Worm (Caenorhabditis elegans): ENCODE measurements around the gene ZK380.2.

DNA sequence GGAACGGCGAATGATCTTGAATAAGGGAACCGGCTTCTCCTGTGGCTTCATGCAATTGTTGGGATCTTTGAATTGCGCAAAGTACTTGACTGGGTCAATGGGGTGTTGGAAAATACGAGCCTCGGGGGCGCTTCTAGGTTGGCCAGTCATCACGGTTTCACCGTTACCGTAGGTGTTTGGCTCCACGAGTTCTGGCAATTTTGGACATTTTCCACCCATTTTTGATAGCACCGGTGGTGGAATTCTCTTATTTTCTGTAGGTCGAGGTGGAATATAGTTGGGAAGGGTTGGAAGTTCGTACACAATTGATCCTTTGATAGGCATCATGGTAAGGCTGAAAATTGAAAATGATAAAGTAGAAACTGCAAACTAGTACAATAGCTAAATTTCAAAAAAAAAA, 20.4 kb downstream of the ZK380.2 start, which contains the start of gene ZK380.4:
- TF ChIP-seq him-1 (tag; optimal IDR thresholded peaks at IDR 0.05) (no peak), dao-5 (tag; optimal IDR thresholded peaks at IDR 0.05) (no peak), W03F9.2 (tag; optimal IDR thresholded peaks at IDR 0.05) (no peak)

Measured in whole organism, L4/young adult.